Fruit fly (Drosophila melanogaster): ENCODE measurements around the gene CG4751.

CG4751 gene

DNA sequence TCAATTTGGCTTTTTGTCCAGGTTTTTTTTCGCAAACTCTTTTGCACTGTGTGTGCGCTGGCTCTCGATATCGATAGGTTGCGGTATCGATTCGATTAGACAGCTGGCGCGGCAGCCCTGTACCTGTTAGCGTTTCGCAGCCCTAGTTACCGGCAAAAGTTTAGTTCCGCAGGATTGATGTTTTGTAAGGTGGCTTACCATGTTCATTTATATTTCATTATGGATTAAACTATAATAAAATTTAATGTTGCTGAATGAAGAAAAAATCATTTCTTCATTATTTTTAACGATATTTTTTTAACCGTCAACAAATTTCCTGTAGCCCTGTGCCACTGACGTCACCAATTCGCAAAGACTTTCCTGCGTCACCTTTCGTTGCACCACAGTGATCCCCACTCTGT lies 24.0 kb upstream of the CG4751 start, which contains the start of gene Reps (continued):
- TF ChIP-seq CG4730 (GFP tag; IDR thresholded peaks at IDR 0.05) (peak; percentile 98), salm (tag; optimal IDR thresholded peaks at IDR 0.05) (peak; percentile 93), CG14667 (GFP tag; IDR thresholded peaks at IDR 0.05) (peak; percentile 99), Usf (GFP tag; optimal IDR thresholded peaks at IDR 0.05) (peak; percentile 98), TFAM (GFP tag; optimal IDR thresholded peaks at IDR 0.05) (peak; percentile 91), oc (tag; optimal IDR thresholded peaks at IDR 0.05) (peak; percentile 97), CG13296 (GFP tag; optimal IDR thresholded peaks at IDR 0.05) (peak; percentile 97), Sin3A (optimal IDR thresholded peaks at IDR 0.05) (peak; percentile 96), al (GFP tag; IDR thresholded peaks at IDR 0.05) (peak; percentile 98), Ravus (GFP tag; IDR thresholded peaks at IDR 0.05) (peak; percentile 97), CG5245 (GFP tag; optimal IDR thresholded peaks at IDR 0.05) (peak; percentile 98), D19B (GFP tag; optimal IDR thresholded peaks at IDR 0.05) (peak; percentile 94), zfh1 (GFP tag; IDR thresholded peaks at IDR 0.05) (peak; percentile 99), Dll (GFP tag; IDR thresholded peaks at IDR 0.05; ENCODE audit: partially characterized antibody) (peak; percentile 74), CG7357 (GFP tag; IDR thresholded peaks at IDR 0.05) (peak; percentile 96), CG15601 (tag; optimal IDR thresholded peaks at IDR 0.05) (peak; percentile 97), slbo (GFP tag; IDR thresholded peaks at IDR 0.05) (peak; percentile 99), dan (GFP tag; IDR thresholded peaks at IDR 0.05) (peak; percentile 98), CG17802 (tag; optimal IDR thresholded peaks at IDR 0.05) (peak; percentile 91), bigmax (GFP tag; optimal IDR thresholded peaks at IDR 0.05) (peak; percentile 62), sc (optimal IDR thresholded peaks at IDR 0.05) (no peak), sc (GFP tag; optimal IDR thresholded peaks at IDR 0.05) (peak; percentile 99), CrebB (tag; optimal IDR thresholded peaks at IDR 0.05) (peak; percentile 96), Nf-YC (tag; optimal IDR thresholded peaks at IDR 0.05) (peak; percentile 88), Dref (GFP tag; IDR thresholded peaks at IDR 0.05) (peak; percentile 90), CG4424 (GFP tag; optimal IDR thresholded peaks at IDR 0.05) (peak; percentile 99), br (optimal IDR thresholded peaks at IDR 0.05) (no peak), ci (GFP tag; IDR thresholded peaks at IDR 0.05) (peak; percentile 99), CG14050 (GFP tag; IDR thresholded peaks at IDR 0.05) (peak; percentile 99), Xrp1 (GFP tag; IDR thresholded peaks at IDR 0.05) (peak; percentile 99), CG10959 (GFP tag; IDR thresholded peaks at IDR 0.05) (peak; percentile 99), CG3726 (GFP tag; IDR thresholded peaks at IDR 0.05) (peak; percentile 98), HLH4C (GFP tag; IDR thresholded peaks at IDR 0.05; ENCODE audit: partially characterized antibody) (peak; percentile 74), sr (GFP tag; IDR thresholded peaks at IDR 0.05) (peak; percentile 90), Dek (tag; optimal IDR thresholded peaks at IDR 0.05) (peak; percentile 97), fu2 (GFP tag; optimal IDR thresholded peaks at IDR 0.05) (peak; percentile 97), Asciz (GFP tag; optimal IDR thresholded peaks at IDR 0.05) (peak; percentile 97), Ssrp (tag; optimal IDR thresholded peaks at IDR 0.05) (peak; percentile 99), CG10431 (GFP tag; optimal IDR thresholded peaks at IDR 0.05) (peak; percentile 94), Dbx (GFP tag; IDR thresholded peaks at IDR 0.05) (peak; percentile 99), CG14441 (GFP tag; IDR thresholded peaks at IDR 0.05) (peak; percentile 99), pzg (GFP tag; optimal IDR thresholded peaks at IDR 0.05) (peak; percentile 89), CG4617 (GFP tag; optimal IDR thresholded peaks at IDR 0.05; ENCODE audit: borderline replicate concordance) (peak; percentile 99), tgo (GFP tag; IDR thresholded peaks at IDR 0.05) (peak; percentile 99), abd-A (tag; optimal IDR thresholded peaks at IDR 0.05) (no peak), Mrtf (GFP tag; IDR thresholded peaks at IDR 0.05) (peak; percentile 99), HLH54F (GFP tag; optimal IDR thresholded peaks at IDR 0.05) (peak; percentile 98), Myb (GFP tag; optimal IDR thresholded peaks at IDR 0.05) (peak; percentile 88), CG12942 (GFP tag; optimal IDR thresholded peaks at IDR 0.05) (peak; percentile 99), CG4328 (GFP tag; optimal IDR thresholded peaks at IDR 0.05) (peak; percentile 95), CG17912 (GFP tag; optimal IDR thresholded peaks at IDR 0.05) (peak; percentile 94), rib (GFP tag; IDR thresholded peaks at IDR 0.05) (peak; percentile 97), luna (GFP tag; optimal IDR thresholded peaks at IDR 0.05) (peak; percentile 96)

Measured in whole organism, embryonic.